Worm (Caenorhabditis elegans) whole organism, L4 larva: ENCODE measurements around the gene F48G7.8.

ENCODE experiments used
- F44E2.7 ChIP-seq: fragments of 200-800 bp; sonication (Bioruptor generic); IDR thresholded peaks from 2 replicates; pipeline ENCODE4 v2.1.2; 2022; ENCODE audit warnings: missing genetic modification characterization, missing compliant biosample characterization
- F49E8.2 ChIP-seq: sonication (generic microtip); optimal IDR thresholded peaks from 2 replicates; lab custom pipeline; 2016; ENCODE audit warnings: missing compliant biosample characterization, mild to moderate bottlenecking, missing genetic modification characterization, borderline replicate concordance
- R02D3.7 ChIP-seq: fragments of 150-350 bp; sonication (generic microtip); optimal IDR thresholded peaks from 3 replicates; lab custom pipeline; 2014; ENCODE audit warnings: missing biosample characterization, missing genetic modification characterization
- T20F7.1 ChIP-seq: fragments of 200-800 bp; sonication (Bioruptor generic); optimal IDR thresholded peaks from 2 replicates; lab custom pipeline; 2018; ENCODE audit warnings: mild to moderate bottlenecking, missing genetic modification characterization, missing compliant biosample characterization
- Y48G9A.11 ChIP-seq: fragments of 200-800 bp; sonication (Bioruptor generic); IDR thresholded peaks from 2 replicates; pipeline ENCODE4 v1.3.6; 2022; ENCODE audit warnings: missing genetic modification reagents, missing genetic modification characterization, missing compliant biosample characterization
- Y5F2A.4 ChIP-seq: fragments of 200-800 bp; sonication (Bioruptor generic); optimal IDR thresholded peaks from 2 replicates; lab custom pipeline; 2018; ENCODE audit warnings: mild to moderate bottlenecking, missing genetic modification characterization, missing compliant biosample characterization
- arid-1 ChIP-seq: fragments of 200-800 bp; sonication (Bioruptor generic); conservative IDR thresholded peaks from 2 replicates; pipeline ENCODE4 v1.3.6; 2022; ENCODE audit warnings: missing genetic modification reagents, missing genetic modification characterization, missing compliant biosample characterization
- ceh-20 ChIP-seq: fragments of 200-800 bp; sonication (Bioruptor generic); IDR thresholded peaks from 2 replicates; pipeline ENCODE4 v1.3.6; 2022; ENCODE audit warnings: missing genetic modification reagents, missing genetic modification characterization, missing compliant biosample characterization
- ceh-62 ChIP-seq: sonication (generic microtip); optimal IDR thresholded peaks from 2 replicates; lab custom pipeline; 2017; ENCODE audit warnings: missing biosample characterization, missing genetic modification characterization
- ceh-82 ChIP-seq: sonication (generic microtip); optimal IDR thresholded peaks from 2 replicates; lab custom pipeline; 2017; ENCODE audit warnings: missing biosample characterization, missing genetic modification characterization
- daf-16 ChIP-seq, 3 experiments: sonication (generic microtip); optimal IDR thresholded peaks; 2 replicates each; lab custom pipeline; 2016 to 2017; ENCODE audit warnings: missing genetic modification characterization in 3 of 3, missing genetic modification reagents in 3 of 3, mild to moderate bottlenecking in 2 of 3, missing compliant biosample characterization in 2 of 3, missing biosample characterization in 1 of 3, moderate library complexity in 1 of 3
- daf-19 ChIP-seq: fragments of 200-800 bp; sonication (Bioruptor generic); conservative IDR thresholded peaks from 2 replicates; pipeline ENCODE4 v1.3.6; 2022; ENCODE audit warnings: missing genetic modification characterization, missing compliant biosample characterization
- daf-8 ChIP-seq: fragments of 200-800 bp; sonication (Bioruptor generic); IDR thresholded peaks from 2 replicates; pipeline ENCODE4 v1.3.6; 2022; ENCODE audit warnings: missing genetic modification characterization, missing compliant biosample characterization
- dmd-6 ChIP-seq: fragments of 200-800 bp; sonication (Bioruptor generic); IDR thresholded peaks from 2 replicates; pipeline ENCODE4 v1.3.6; 2022; ENCODE audit warnings: missing genetic modification reagents, missing genetic modification characterization, missing compliant biosample characterization
- duxl-1 ChIP-seq: sonication (generic microtip); optimal IDR thresholded peaks from 2 replicates; lab custom pipeline; 2016; ENCODE audit warnings: mild to moderate bottlenecking, missing genetic modification characterization, moderate library complexity, missing compliant biosample characterization; ENCODE audit not compliant: poor library complexity
- dve-1 ChIP-seq: sonication (generic microtip); optimal IDR thresholded peaks from 2 replicates; lab custom pipeline; 2017; ENCODE audit warnings: antibody characterized with exemption, mild to moderate bottlenecking, missing genetic modification characterization, missing compliant biosample characterization; ENCODE audit not compliant: insufficient read depth
- egl-27 ChIP-seq: sonication (generic microtip); optimal IDR thresholded peaks from 3 replicates; lab custom pipeline; 2017; ENCODE audit warnings: missing biosample characterization, missing genetic modification reagents, missing genetic modification characterization
- egl-43 ChIP-seq: fragments of 200-800 bp; sonication (Bioruptor generic); IDR thresholded peaks from 2 replicates; pipeline ENCODE4 v1.3.6; 2022; ENCODE audit warnings: missing genetic modification reagents, missing genetic modification characterization, missing compliant biosample characterization
- fkh-10 ChIP-seq: fragments of 150-350 bp; optimal IDR thresholded peaks from 2 replicates; lab custom pipeline; 2014; ENCODE audit warnings: missing biosample characterization, missing genetic modification reagents, missing genetic modification characterization
- fos-1 ChIP-seq: fragments of 150-350 bp; optimal IDR thresholded peaks from 2 replicates; lab custom pipeline; 2014; ENCODE audit warnings: missing biosample characterization, missing genetic modification characterization
- gei-8 ChIP-seq: fragments of 200-800 bp; sonication (Bioruptor generic); optimal IDR thresholded peaks from 2 replicates; lab custom pipeline; 2018; ENCODE audit warnings: mild to moderate bottlenecking, missing genetic modification characterization, missing compliant biosample characterization
- hif-1 ChIP-seq, 2 experiments: sonication (generic microtip); optimal IDR thresholded peaks; 2 replicates each; lab custom pipeline; 2016 to 2017; ENCODE audit warnings: missing compliant biosample characterization in 2 of 2, missing genetic modification characterization in 2 of 2, missing genetic modification reagents in 2 of 2, missing genotype in 2 of 2, mild to moderate bottlenecking in 1 of 2
- hlh-11 ChIP-seq: fragments of 200-800 bp; sonication (Bioruptor generic); optimal IDR thresholded peaks from 2 replicates; lab custom pipeline; 2018; ENCODE audit warnings: mild to moderate bottlenecking, missing genetic modification characterization, missing compliant biosample characterization
- hlh-30 ChIP-seq: sonication (generic microtip); optimal IDR thresholded peaks from 2 replicates; lab custom pipeline; 2017; ENCODE audit warnings: antibody characterized with exemption, mild to moderate bottlenecking, missing genetic modification characterization, missing compliant biosample characterization; ENCODE audit not compliant: insufficient read depth
- hmg-1.1 ChIP-seq: fragments of 200-800 bp; sonication (Bioruptor generic); IDR thresholded peaks from 2 replicates; pipeline ENCODE4 v1.3.6; 2022; ENCODE audit warnings: missing genetic modification reagents, missing genetic modification characterization, missing compliant biosample characterization
- jun-1 ChIP-seq: fragments of 150-350 bp; optimal IDR thresholded peaks from 2 replicates; lab custom pipeline; 2014; ENCODE audit warnings: missing biosample characterization, missing genetic modification reagents, missing genetic modification characterization
- lim-7 ChIP-seq: fragments of 200-800 bp; sonication (Bioruptor generic); IDR thresholded peaks from 2 replicates; pipeline ENCODE4 v1.3.6; 2022; ENCODE audit warnings: missing genetic modification characterization, missing compliant biosample characterization
- lin-13 ChIP-seq: fragments of 150-350 bp; optimal IDR thresholded peaks from 2 replicates; lab custom pipeline; 2014; ENCODE audit warnings: missing biosample characterization, missing genetic modification reagents, missing genetic modification characterization
- lin-29 ChIP-seq: fragments of 200-800 bp; sonication (Bioruptor generic); IDR thresholded peaks from 2 replicates; pipeline ENCODE4 v1.3.6; 2022; ENCODE audit warnings: missing genetic modification reagents, missing genetic modification characterization, missing compliant biosample characterization
- madf-9 ChIP-seq: fragments of 200-800 bp; sonication (Bioruptor generic); conservative IDR thresholded peaks from 2 replicates; pipeline ENCODE4 v1.3.6; 2022; ENCODE audit warnings: missing genetic modification reagents, missing genetic modification characterization, missing compliant biosample characterization
- mdt-29 ChIP-seq: fragments of 200-800 bp; sonication (Bioruptor generic); IDR thresholded peaks from 2 replicates; pipeline ENCODE4 v1.3.6; 2022; ENCODE audit warnings: missing genetic modification reagents, missing genetic modification characterization, missing compliant biosample characterization
- mxl-2 ChIP-seq: fragments of 200-800 bp; sonication (Bioruptor generic); conservative IDR thresholded peaks from 2 replicates; pipeline ENCODE4 v1.3.6; 2022; ENCODE audit warnings: missing genetic modification reagents, missing genetic modification characterization, missing compliant biosample characterization
- nhr-102 ChIP-seq: sonication (generic microtip); optimal IDR thresholded peaks from 2 replicates; lab custom pipeline; 2016; ENCODE audit warnings: mild to moderate bottlenecking, missing genetic modification characterization, moderate library complexity, missing compliant biosample characterization
- nhr-11 ChIP-seq: fragments of 150-350 bp; optimal IDR thresholded peaks from 2 replicates; lab custom pipeline; 2014; ENCODE audit warnings: missing biosample characterization, missing genetic modification characterization
- nhr-111 ChIP-seq: fragments of 200-800 bp; sonication (Bioruptor generic); optimal IDR thresholded peaks from 2 replicates; lab custom pipeline; 2018; ENCODE audit warnings: mild to moderate bottlenecking, missing genetic modification characterization, missing compliant biosample characterization
- nhr-237 ChIP-seq: sonication (generic microtip); optimal IDR thresholded peaks from 2 replicates; lab custom pipeline; 2017; ENCODE audit warnings: missing biosample characterization, missing genetic modification characterization
- nhr-28 ChIP-seq: fragments of 150-350 bp; optimal IDR thresholded peaks from 2 replicates; lab custom pipeline; 2014; ENCODE audit warnings: missing biosample characterization, missing genetic modification characterization
- nhr-48 ChIP-seq: sonication (generic microtip); optimal IDR thresholded peaks from 2 replicates; lab custom pipeline; 2016; ENCODE audit warnings: mild to moderate bottlenecking, missing genetic modification characterization, missing compliant biosample characterization
- nhr-6 ChIP-seq: fragments of 150-350 bp; optimal IDR thresholded peaks from 2 replicates; lab custom pipeline; 2014; ENCODE audit warnings: missing biosample characterization, missing genetic modification characterization
- nhr-77 ChIP-seq: fragments of 150-350 bp; optimal IDR thresholded peaks from 2 replicates; lab custom pipeline; 2014; ENCODE audit warnings: missing biosample characterization, missing genetic modification characterization
- pha-4 ChIP-seq, 2 experiments: fragments of 150-350 bp in 1 of 2; fragments of 200-800 bp in 1 of 2; sonication (Bioruptor generic) in 1 of 2; IDR thresholded peaks in 1 of 2; optimal IDR thresholded peaks in 1 of 2; 2 replicates each; pipeline versions ENCODE4 v1.3.6 to Lab custom; 2014 to 2022; ENCODE audit warnings: missing genetic modification characterization in 2 of 2, missing genetic modification reagents in 2 of 2, missing biosample characterization in 1 of 2, missing compliant biosample characterization in 1 of 2
- pqm-1 ChIP-seq: sonication (generic microtip); optimal IDR thresholded peaks from 2 replicates; lab custom pipeline; 2017; ENCODE audit warnings: missing biosample characterization, missing genetic modification characterization
- saeg-2 ChIP-seq: fragments of 200-800 bp; sonication (Bioruptor generic); IDR thresholded peaks from 2 replicates; pipeline ENCODE4 v1.3.6; 2022; ENCODE audit warnings: missing genetic modification reagents, missing genetic modification characterization, missing compliant biosample characterization
- sdz-12 ChIP-seq: fragments of 200-800 bp; sonication (Bioruptor generic); optimal IDR thresholded peaks from 2 replicates; lab custom pipeline; 2018; ENCODE audit warnings: mild to moderate bottlenecking, missing genetic modification characterization, missing compliant biosample characterization
- skn-1 ChIP-seq: fragments of 150-350 bp; optimal IDR thresholded peaks from 2 replicates; lab custom pipeline; 2014; ENCODE audit warnings: missing biosample characterization, missing genetic modification characterization
- snpc-1.2 ChIP-seq: fragments of 200-800 bp; sonication (Bioruptor generic); IDR thresholded peaks from 2 replicates; pipeline ENCODE4 v1.3.6; 2022; ENCODE audit warnings: missing genetic modification reagents, missing genetic modification characterization, missing compliant biosample characterization
- snpc-4 ChIP-seq: fragments of 150-350 bp; optimal IDR thresholded peaks from 2 replicates; lab custom pipeline; 2014; ENCODE audit warnings: missing biosample characterization, missing genetic modification characterization
- tra-1 ChIP-seq: fragments of 200-800 bp; sonication (Bioruptor generic); IDR thresholded peaks from 2 replicates; pipeline ENCODE4 v1.3.6; 2022; ENCODE audit warnings: missing genetic modification reagents, missing genetic modification characterization, missing compliant biosample characterization
- unc-39 ChIP-seq: sonication (generic microtip); optimal IDR thresholded peaks from 2 replicates; lab custom pipeline; 2017; ENCODE audit warnings: missing biosample characterization, missing genetic modification characterization
- zfp-2 ChIP-seq: sonication (generic microtip); optimal IDR thresholded peaks from 2 replicates; lab custom pipeline; 2016; ENCODE audit warnings: mild to moderate bottlenecking, missing genetic modification characterization, missing compliant biosample characterization
- ztf-7 ChIP-seq: fragments of 150-350 bp; optimal IDR thresholded peaks from 2 replicates; lab custom pipeline; 2014; ENCODE audit warnings: missing biosample characterization, missing genetic modification characterization

F48G7.8 gene

DNA sequence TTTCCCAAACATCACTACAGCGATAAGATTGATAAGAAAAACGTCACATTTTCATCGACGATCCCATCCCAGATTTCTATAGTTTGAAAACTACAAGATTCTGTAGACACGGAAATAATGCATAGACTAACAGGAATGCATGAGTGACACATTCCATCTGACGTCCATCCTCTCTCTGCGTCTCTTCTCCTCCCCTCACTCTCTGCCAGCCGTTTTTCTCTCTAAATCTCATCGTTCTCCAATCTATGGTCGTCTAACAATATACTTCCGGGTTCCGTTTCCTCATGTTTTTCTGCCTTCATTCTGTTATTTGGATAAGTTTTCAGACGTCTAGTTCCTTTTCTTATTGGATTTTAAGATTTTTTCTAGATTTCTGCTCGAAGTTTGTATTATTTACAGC lies 8.4 kb downstream of the F48G7.8 start, which contains the start of gene F48G7.4:
Gene F48G7.4 (plus strand): TSS at position 400 of the 400 bp plus-strand sequence.
- peak; percentile 71 for TF ChIP-seq hlh-11 (tag; lab: Kevin White, UChicago)
- peak; percentile 18 for TF ChIP-seq nhr-11 (tag; lab: Kevin White, UChicago)
- TF ChIP-seq dmd-6 (GFP tag; lab: Robert Waterston, UW), result peak; percentile 75
- TF ChIP-seq skn-1 (tag; lab: Kevin White, UChicago), result no peak
- TF ChIP-seq ceh-20 (GFP tag; lab: Robert Waterston, UW), result peak; percentile 60; the same call in 1 of the 2 replicates
- TF ChIP-seq nhr-28 (tag; lab: Kevin White, UChicago), result peak; percentile 74
- TF ChIP-seq tra-1, result peak; percentile 77
- TF ChIP-seq fos-1 (tag; lab: Kevin White, UChicago), result no peak
- no peak for TF ChIP-seq F49E8.2
- TF ChIP-seq gei-8, result no peak
- TF ChIP-seq Y5F2A.4 (GFP tag; lab: Kevin White, UChicago), result no peak
- TF ChIP-seq hmg-1.1 (GFP tag; lab: Robert Waterston, UW), result peak; percentile 56; the same call in 1 of the 2 replicates
- no peak for TF ChIP-seq nhr-102
- TF ChIP-seq arid-1, result no peak
- TF ChIP-seq nhr-237, result no peak
- TF ChIP-seq nhr-111 (GFP tag; lab: Kevin White, UChicago), result no peak
- TF ChIP-seq F44E2.7 (GFP tag; lab: Robert Waterston, UW), result no peak
- no peak for TF ChIP-seq lim-7 (GFP tag; lab: Robert Waterston, UW)
- no peak for TF ChIP-seq snpc-4 (tag; lab: Kevin White, UChicago)
- no peak for TF ChIP-seq T20F7.1 (GFP tag; lab: Kevin White, UChicago)
- TF ChIP-seq unc-39 (tag; lab: Kevin White, UChicago), result no peak
- no peak for TF ChIP-seq pqm-1 (tag; lab: Kevin White, UChicago)
- no peak for TF ChIP-seq daf-8 (GFP tag; lab: Robert Waterston, UW)
- no peak for TF ChIP-seq saeg-2 (GFP tag; lab: Robert Waterston, UW)
- no peak for TF ChIP-seq snpc-1.2
- no peak for TF ChIP-seq sdz-12 (GFP tag; lab: Kevin White, UChicago)
- no peak for TF ChIP-seq daf-19 (GFP tag; lab: Robert Waterston, UW)
- TF ChIP-seq lin-29 (GFP tag; lab: Robert Waterston, UW), result no peak
- TF ChIP-seq Y48G9A.11 (GFP tag; lab: Robert Waterston, UW), result no peak
- no peak for TF ChIP-seq pha-4 (GFP tag; IDR thresholded peaks at IDR 0.05; lab: Robert Waterston, UW)
- TF ChIP-seq pha-4 (tag; optimal IDR thresholded peaks at IDR 0.05; lab: Kevin White, UChicago), result no peak
- TF ChIP-seq egl-27 (tag; lab: Kevin White, UChicago), result no peak
- TF ChIP-seq mdt-29 (GFP tag; lab: Robert Waterston, UW), result no peak
- TF ChIP-seq duxl-1 (tag; lab: Kevin White, UChicago), result peak; percentile 50
- TF ChIP-seq mxl-2 (GFP tag; lab: Robert Waterston, UW), result no peak
- TF ChIP-seq egl-43 (GFP tag; lab: Robert Waterston, UW), result no peak
- TF ChIP-seq hif-1 (tag; optimal IDR thresholded peaks at IDR 0.05; lab: Kevin White, UChicago), result peak in 1 of 2 experiments; percentile 26
- peak; percentile 47 for TF ChIP-seq dve-1 (tag; lab: Kevin White, UChicago)
- TF ChIP-seq nhr-6 (tag; lab: Kevin White, UChicago), result peak; percentile 30
- TF ChIP-seq ztf-7 (tag; lab: Kevin White, UChicago), result no peak
- no peak for TF ChIP-seq ceh-62 (tag; lab: Kevin White, UChicago)
- no peak for TF ChIP-seq zfp-2 (tag; lab: Kevin White, UChicago)
- TF ChIP-seq fkh-10 (GFP tag; lab: Kevin White, UChicago), result peak; percentile 65
- no peak for TF ChIP-seq lin-13 (GFP tag; lab: Kevin White, UChicago)
- peak; percentile 79 for TF ChIP-seq hlh-30 (tag; lab: Kevin White, UChicago)
- TF ChIP-seq jun-1 (tag; lab: Kevin White, UChicago), result no peak
- TF ChIP-seq nhr-48 (tag; lab: Kevin White, UChicago), result peak; percentile 24
- no peak for TF ChIP-seq R02D3.7 (tag; lab: Kevin White, UChicago)
- TF ChIP-seq madf-9 (GFP tag; lab: Robert Waterston, UW), result no peak
- TF ChIP-seq nhr-77 (tag; lab: Kevin White, UChicago), result no peak
- TF ChIP-seq ceh-82 (tag; lab: Kevin White, UChicago), result no peak
- no peak for TF ChIP-seq daf-16 (GFP tag; optimal IDR thresholded peaks at IDR 0.05; lab: Kevin White, UChicago)
- no peak for TF ChIP-seq daf-16 (tag; optimal IDR thresholded peaks at IDR 0.05; lab: Kevin White, UChicago)
